Worm (Caenorhabditis elegans) whole organism, L1 larva: ENCODE data around the gene epi-1.
A peak's percentile ranks its signal among the peaks of the same experiment; 100 is the strongest.

Source experiments
- alr-1 ChIP-seq: fragments of 200-800 bp; sonication (Bioruptor generic); optimal IDR thresholded peaks from 2 replicates; lab custom pipeline; 2018; ENCODE audit warnings: borderline replicate concordance, mild to moderate bottlenecking, missing genetic modification characterization, missing compliant biosample characterization
- blmp-1 ChIP-seq: fragments of 150-350 bp; optimal IDR thresholded peaks from 2 replicates; lab custom pipeline; 2014; ENCODE audit warnings: missing biosample characterization, missing genetic modification characterization
- ceh-82 ChIP-seq, 3 experiments: fragments of 150-350 bp in 1 of 3; sonication (generic microtip) in 2 of 3; optimal IDR thresholded peaks; 2 replicates each; lab custom pipeline; 2014 to 2017; ENCODE audit warnings: missing biosample characterization in 3 of 3, missing genetic modification characterization in 3 of 3
- ceh-88 ChIP-seq: fragments of 200-800 bp; sonication (Bioruptor generic); IDR thresholded peaks from 2 replicates; pipeline ENCODE4 v1.3.6; 2022; ENCODE audit warnings: missing genetic modification characterization, missing compliant biosample characterization
- ceh-90 ChIP-seq: sonication (generic microtip); optimal IDR thresholded peaks from 2 replicates; lab custom pipeline; 2016; ENCODE audit warnings: missing genetic modification characterization, missing compliant biosample characterization
- ces-1 ChIP-seq: fragments of 150-350 bp; optimal IDR thresholded peaks from 2 replicates; lab custom pipeline; 2014; ENCODE audit warnings: missing biosample characterization, missing genetic modification reagents, missing genetic modification characterization
- dpl-1 ChIP-seq, 3 experiments: fragments of 150-350 bp in 2 of 3; sonication (generic microtip) in 1 of 3; optimal IDR thresholded peaks; 2 replicates each; lab custom pipeline; 2014 to 2017; ENCODE audit warnings: missing biosample characterization in 3 of 3, missing genetic modification characterization in 3 of 3, missing genetic modification reagents in 3 of 3
- efl-1 ChIP-seq, 4 experiments: fragments of 150-350 bp; optimal IDR thresholded peaks in 3 of 4; peaks in 1 of 4; 1 replicate in 1 of 4; 2 replicates in 3 of 4; lab custom pipeline; 2014; ENCODE audit warnings: missing biosample characterization in 2 of 4, missing genetic modification characterization in 2 of 4, missing genetic modification reagents in 2 of 4
- egl-13 ChIP-seq: sonication (generic microtip); optimal IDR thresholded peaks from 2 replicates; lab custom pipeline; 2016; ENCODE audit warnings: missing genotype, missing genetic modification reagents, missing genetic modification characterization, missing compliant biosample characterization
- egl-27 ChIP-seq, 2 experiments: fragments of 150-350 bp in 1 of 2; sonication (generic microtip); optimal IDR thresholded peaks; 3 replicates each; lab custom pipeline; 2017 to 2018; ENCODE audit warnings: missing biosample characterization in 2 of 2, missing genetic modification characterization in 2 of 2, missing genetic modification reagents in 2 of 2
- elt-2 ChIP-seq: sonication (generic microtip); optimal IDR thresholded peaks from 2 replicates; lab custom pipeline; 2016; ENCODE audit warnings: missing genetic modification characterization, mild to moderate bottlenecking, inconsistent platforms, missing compliant biosample characterization, missing genetic modification reagents
- elt-3 ChIP-seq, 6 experiments: fragments of 150-350 bp in 1 of 6; sonication (generic microtip); optimal IDR thresholded peaks; 2 replicates each; lab custom pipeline; 2017 to 2018; ENCODE audit warnings: missing biosample characterization in 6 of 6, missing genetic modification characterization in 6 of 6, inconsistent platforms in 1 of 6
- ets-5 ChIP-seq: fragments of 200-800 bp; sonication (Bioruptor generic); IDR thresholded peaks from 2 replicates; pipeline ENCODE4 v1.3.6; 2022; ENCODE audit warnings: missing genetic modification characterization, missing compliant biosample characterization
- fkh-10 ChIP-seq: sonication (generic microtip); optimal IDR thresholded peaks from 2 replicates; lab custom pipeline; 2017; ENCODE audit warnings: missing biosample characterization, missing genetic modification reagents, missing genetic modification characterization
- fkh-4 ChIP-seq: sonication (generic microtip); optimal IDR thresholded peaks from 2 replicates; lab custom pipeline; 2016; ENCODE audit warnings: missing compliant biosample characterization, missing genetic modification characterization, borderline replicate concordance
- fos-1 ChIP-seq: fragments of 150-350 bp; optimal IDR thresholded peaks from 2 replicates; lab custom pipeline; 2014; ENCODE audit warnings: missing biosample characterization, missing genetic modification characterization
- hlh-17 ChIP-seq: fragments of 200-800 bp; sonication (Bioruptor generic); optimal IDR thresholded peaks from 2 replicates; lab custom pipeline; 2018; ENCODE audit warnings: missing genetic modification characterization, mild to moderate bottlenecking, missing compliant biosample characterization, moderate library complexity, borderline replicate concordance
- hlh-4 ChIP-seq: sonication (generic microtip); optimal IDR thresholded peaks from 2 replicates; lab custom pipeline; 2016; ENCODE audit warnings: mild to moderate bottlenecking, missing genetic modification characterization, missing compliant biosample characterization
- hpl-2 ChIP-seq: fragments of 150-350 bp; optimal IDR thresholded peaks from 2 replicates; lab custom pipeline; 2014; ENCODE audit warnings: missing biosample characterization, missing genetic modification reagents, missing genetic modification characterization
- isw-1 ChIP-seq: fragments of 200-800 bp; sonication (Bioruptor generic); IDR thresholded peaks from 2 replicates; pipeline ENCODE4 v1.3.6; 2022; ENCODE audit warnings: missing genetic modification characterization, missing compliant biosample characterization
- lin-14 ChIP-seq: fragments of 200-800 bp; sonication (Bioruptor generic); optimal IDR thresholded peaks from 2 replicates; lab custom pipeline; 2018; ENCODE audit warnings: mild to moderate bottlenecking, missing genetic modification characterization, moderate library complexity, missing compliant biosample characterization
- lin-15B ChIP-seq: fragments of 150-350 bp; sonication (generic microtip); optimal IDR thresholded peaks from 3 replicates; lab custom pipeline; 2014; ENCODE audit warnings: missing biosample characterization, missing genetic modification characterization
- lin-35 ChIP-seq, 2 experiments: fragments of 150-350 bp; optimal IDR thresholded peaks; 2 replicates each; lab custom pipeline; 2014; ENCODE audit warnings: missing biosample characterization in 2 of 2, missing genetic modification characterization in 2 of 2, missing genetic modification reagents in 2 of 2
- lir-3 ChIP-seq: sonication (generic microtip); optimal IDR thresholded peaks from 2 replicates; lab custom pipeline; 2016; ENCODE audit warnings: mild to moderate bottlenecking, missing genetic modification characterization, moderate library complexity, missing compliant biosample characterization; ENCODE audit not compliant: poor library complexity
- lsy-2 ChIP-seq, 2 experiments: fragments of 150-350 bp; optimal IDR thresholded peaks; 2 replicates each; lab custom pipeline; 2014; ENCODE audit warnings: missing biosample characterization in 2 of 2, missing genetic modification characterization in 2 of 2
- mdl-1 ChIP-seq, 2 experiments: fragments of 150-350 bp; optimal IDR thresholded peaks; 2 replicates each; lab custom pipeline; 2014 to 2017; ENCODE audit warnings: missing biosample characterization in 2 of 2, missing genetic modification characterization in 2 of 2, inconsistent platforms in 1 of 2
- nhr-11 ChIP-seq: fragments of 150-350 bp; optimal IDR thresholded peaks from 2 replicates; lab custom pipeline; 2014; ENCODE audit warnings: missing biosample characterization, missing genetic modification characterization
- nhr-20 ChIP-seq: sonication (generic microtip); optimal IDR thresholded peaks from 2 replicates; lab custom pipeline; 2016; ENCODE audit warnings: mild to moderate bottlenecking, missing genetic modification characterization, missing compliant biosample characterization
- nhr-47 ChIP-seq: sonication (generic microtip); optimal IDR thresholded peaks from 2 replicates; lab custom pipeline; 2016; ENCODE audit warnings: mild to moderate bottlenecking, missing genetic modification characterization, moderate library complexity, missing compliant biosample characterization
- nhr-84 ChIP-seq: sonication (generic microtip); optimal IDR thresholded peaks from 2 replicates; lab custom pipeline; 2017; ENCODE audit warnings: missing biosample characterization, missing genetic modification characterization
- nhr-85 ChIP-seq: sonication (generic microtip); peaks from one replicate; lab custom pipeline; 2016; ENCODE audit warnings: missing genetic modification characterization, inconsistent platforms, missing compliant biosample characterization
- pag-3 ChIP-seq: sonication (generic microtip); optimal IDR thresholded peaks from 2 replicates; lab custom pipeline; 2017; ENCODE audit warnings: missing genetic modification characterization, mild to moderate bottlenecking, missing compliant biosample characterization, antibody characterized with exemption, borderline replicate concordance; ENCODE audit not compliant: insufficient read depth
- pax-3 ChIP-seq: fragments of 200-800 bp; sonication (Bioruptor generic); optimal IDR thresholded peaks from 2 replicates; lab custom pipeline; 2018; ENCODE audit warnings: mild to moderate bottlenecking, missing genetic modification characterization, moderate library complexity, missing compliant biosample characterization
- rnt-1 ChIP-seq: sonication (generic microtip); optimal IDR thresholded peaks from 2 replicates; lab custom pipeline; 2016; ENCODE audit warnings: mild to moderate bottlenecking, missing genetic modification characterization, moderate library complexity, missing compliant biosample characterization
- snu-23 ChIP-seq: sonication (generic microtip); optimal IDR thresholded peaks from 2 replicates; lab custom pipeline; 2016; ENCODE audit warnings: missing genetic modification characterization, missing compliant biosample characterization
- sox-4 ChIP-seq: sonication (generic microtip); optimal IDR thresholded peaks from 2 replicates; lab custom pipeline; 2016; ENCODE audit warnings: missing genetic modification characterization, missing compliant biosample characterization
- tlp-1 ChIP-seq: fragments of 150-350 bp; optimal IDR thresholded peaks from 2 replicates; lab custom pipeline; 2014; ENCODE audit warnings: missing biosample characterization, missing genetic modification characterization
- unc-98 ChIP-seq: fragments of 200-800 bp; sonication (Bioruptor generic); IDR thresholded peaks from 2 replicates; pipeline ENCODE4 v1.3.6; 2022; ENCODE audit warnings: missing genetic modification characterization, missing compliant biosample characterization

Gene epi-1

DNA sequence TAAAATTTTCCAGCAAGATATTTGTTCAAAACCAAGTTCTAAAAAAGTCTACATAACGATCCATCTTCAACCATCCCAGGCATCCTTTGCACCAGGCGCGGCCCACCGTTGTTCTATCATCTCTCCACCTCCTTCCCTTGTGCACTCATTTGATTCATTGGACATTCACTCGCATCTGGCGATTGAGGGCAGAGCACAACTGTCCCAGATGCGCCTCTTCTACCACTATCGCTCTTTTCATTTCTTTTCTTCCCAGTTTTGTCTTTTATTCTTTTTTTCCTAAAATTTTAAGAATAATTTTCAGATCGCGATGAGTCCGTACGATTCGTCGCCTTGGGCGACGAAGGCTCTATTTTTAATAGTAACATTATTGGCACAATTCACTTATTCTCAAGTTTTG lies at the start of gene epi-1:
Gene epi-1 (plus strand): TSS at position 301 of the 400 bp plus-strand sequence.
- TF ChIP-seq fos-1 (tag; lab: Kevin White, UChicago): no peak
- TF ChIP-seq rnt-1 (tag; lab: Kevin White, UChicago): peak; percentile 11

DNA sequence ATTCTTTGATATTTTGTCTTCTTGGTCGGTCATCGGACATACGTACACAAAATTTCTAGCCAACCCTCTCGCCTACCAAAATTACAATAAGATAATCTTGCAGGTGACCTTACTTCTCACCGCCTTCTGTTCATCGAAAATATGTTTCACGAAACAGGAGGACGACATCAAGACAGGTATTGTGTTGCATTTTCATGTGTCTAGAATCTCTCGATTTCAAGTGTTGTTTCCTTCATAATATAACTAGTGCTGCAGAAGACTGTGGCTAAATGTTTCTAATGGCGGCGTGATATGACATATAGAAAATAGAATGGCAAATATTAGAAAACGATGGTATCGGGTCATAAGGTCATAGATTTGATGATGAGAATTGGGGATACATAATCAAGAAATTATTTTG lies 49.5 kb upstream of the epi-1 start:
- TF ChIP-seq hlh-4 (tag; lab: Kevin White, UChicago) (no peak), ets-5 (GFP tag; lab: Robert Waterston, UW) (no peak), nhr-11 (tag; lab: Kevin White, UChicago) (no peak), elt-2 (tag; lab: Kevin White, UChicago) (no peak), nhr-84 (tag; lab: Kevin White, UChicago) (no peak), nhr-85 (tag; lab: Kevin White, UChicago) (peak; percentile 66), hlh-17 (GFP tag; lab: Kevin White, UChicago) (no peak), sox-4 (tag; lab: Kevin White, UChicago) (no peak), mdl-1 (tag; optimal IDR thresholded peaks at IDR 0.05; lab: Kevin White, UChicago) (no peak), pax-3 (tag; lab: Kevin White, UChicago) (no peak), fkh-4 (tag; lab: Kevin White, UChicago) (no peak), lsy-2 (tag; optimal IDR thresholded peaks at IDR 0.05; lab: Kevin White, UChicago) (no peak), ceh-90 (tag; lab: Kevin White, UChicago) (no peak), elt-3 (tag; optimal IDR thresholded peaks at IDR 0.05; lab: Kevin White, UChicago) (peak in 1 of 6 experiments; percentile 46), ces-1 (GFP tag; lab: Kevin White, UChicago) (no peak), lin-14 (GFP tag; lab: Kevin White, UChicago) (peak; percentile 65), tlp-1 (tag; lab: Kevin White, UChicago) (no peak), efl-1 (optimal IDR thresholded peaks at IDR 0.05; lab: Kevin White, UChicago) (no peak), efl-1 (GFP tag; optimal IDR thresholded peaks at IDR 0.05 in 1 of 2; lab: Kevin White, UChicago) (peak in 1 of 2 experiments; percentile 18), egl-27 (tag; optimal IDR thresholded peaks at IDR 0.05; lab: Kevin White, UChicago) (no peak), lin-15B (tag; lab: Kevin White, UChicago) (no peak), pag-3 (tag; lab: Kevin White, UChicago) (no peak), egl-13 (tag; lab: Kevin White, UChicago) (no peak), isw-1 (GFP tag; lab: Robert Waterston, UW) (no peak), lin-35 (GFP tag; optimal IDR thresholded peaks at IDR 0.05; lab: Kevin White, UChicago) (peak in 1 of 2 experiments; percentile 12), blmp-1 (tag; lab: Kevin White, UChicago) (peak; percentile 44), unc-98 (GFP tag; lab: Robert Waterston, UW) (no peak), ceh-82 (tag; optimal IDR thresholded peaks at IDR 0.05; lab: Kevin White, UChicago) (no peak), nhr-47 (tag; lab: Kevin White, UChicago) (no peak), dpl-1 (GFP tag; optimal IDR thresholded peaks at IDR 0.05; lab: Kevin White, UChicago) (no peak), nhr-20 (tag; lab: Kevin White, UChicago) (peak; percentile 50), alr-1 (tag; lab: Kevin White, UChicago) (no peak), ceh-88 (GFP tag; lab: Robert Waterston, UW) (no peak), hpl-2 (GFP tag; lab: Kevin White, UChicago) (no peak), fkh-10 (GFP tag; lab: Kevin White, UChicago) (no peak), snu-23 (GFP tag; lab: Kevin White, UChicago) (peak; percentile 24), lir-3 (tag; lab: Kevin White, UChicago) (no peak)
